Worm (Caenorhabditis elegans) whole organism, L4 larva: ENCODE data around the gene R07B7.6.

Experiments used
- F37D6.2 ChIP-seq: sonication (generic microtip); optimal IDR thresholded peaks from 2 replicates; lab custom pipeline; 2016; ENCODE audit warnings: mild to moderate bottlenecking, missing genetic modification characterization, missing compliant biosample characterization
- R02D3.7 ChIP-seq: fragments of 150-350 bp; sonication (generic microtip); optimal IDR thresholded peaks from 3 replicates; lab custom pipeline; 2014; ENCODE audit warnings: missing biosample characterization, missing genetic modification characterization
- Y48G9A.11 ChIP-seq: fragments of 200-800 bp; sonication (Bioruptor generic); IDR thresholded peaks from 2 replicates; pipeline ENCODE4 v1.3.6; 2022; ENCODE audit warnings: missing genetic modification reagents, missing genetic modification characterization, missing compliant biosample characterization
- Y5F2A.4 ChIP-seq: fragments of 200-800 bp; sonication (Bioruptor generic); optimal IDR thresholded peaks from 2 replicates; lab custom pipeline; 2018; ENCODE audit warnings: mild to moderate bottlenecking, missing genetic modification characterization, missing compliant biosample characterization
- Y75B8A.6 ChIP-seq: fragments of 200-800 bp; sonication (Bioruptor generic); IDR thresholded peaks from 2 replicates; pipeline ENCODE4 v1.3.6; 2022; ENCODE audit warnings: missing genetic modification reagents, missing genetic modification characterization, missing compliant biosample characterization
- ZK337.2 ChIP-seq: fragments of 200-800 bp; sonication (Bioruptor generic); IDR thresholded peaks from 2 replicates; pipeline ENCODE4 v1.3.6; 2022; ENCODE audit warnings: missing genetic modification reagents, missing genetic modification characterization, missing compliant biosample characterization
- ceh-44 ChIP-seq: fragments of 200-800 bp; sonication (Bioruptor generic); IDR thresholded peaks from 2 replicates; pipeline ENCODE4 v1.3.6; 2022; ENCODE audit warnings: missing genetic modification reagents, missing genetic modification characterization, missing compliant biosample characterization
- ceh-62 ChIP-seq: sonication (generic microtip); optimal IDR thresholded peaks from 2 replicates; lab custom pipeline; 2017; ENCODE audit warnings: missing biosample characterization, missing genetic modification characterization
- ceh-82 ChIP-seq: sonication (generic microtip); optimal IDR thresholded peaks from 2 replicates; lab custom pipeline; 2017; ENCODE audit warnings: missing biosample characterization, missing genetic modification characterization
- daf-8 ChIP-seq: fragments of 200-800 bp; sonication (Bioruptor generic); IDR thresholded peaks from 2 replicates; pipeline ENCODE4 v1.3.6; 2022; ENCODE audit warnings: missing genetic modification characterization, missing compliant biosample characterization
- dmd-6 ChIP-seq: fragments of 200-800 bp; sonication (Bioruptor generic); IDR thresholded peaks from 2 replicates; pipeline ENCODE4 v1.3.6; 2022; ENCODE audit warnings: missing genetic modification reagents, missing genetic modification characterization, missing compliant biosample characterization
- dmd-8 ChIP-seq: fragments of 200-800 bp; sonication (Bioruptor generic); IDR thresholded peaks from 2 replicates; pipeline ENCODE4 v1.3.6; 2022; ENCODE audit warnings: missing genetic modification characterization, missing compliant biosample characterization
- dve-1 ChIP-seq: sonication (generic microtip); optimal IDR thresholded peaks from 2 replicates; lab custom pipeline; 2017; ENCODE audit warnings: antibody characterized with exemption, mild to moderate bottlenecking, missing genetic modification characterization, missing compliant biosample characterization; ENCODE audit not compliant: insufficient read depth
- fos-1 ChIP-seq: fragments of 150-350 bp; optimal IDR thresholded peaks from 2 replicates; lab custom pipeline; 2014; ENCODE audit warnings: missing biosample characterization, missing genetic modification characterization
- hlh-30 ChIP-seq: sonication (generic microtip); optimal IDR thresholded peaks from 2 replicates; lab custom pipeline; 2017; ENCODE audit warnings: antibody characterized with exemption, mild to moderate bottlenecking, missing genetic modification characterization, missing compliant biosample characterization; ENCODE audit not compliant: insufficient read depth
- lim-7 ChIP-seq: fragments of 200-800 bp; sonication (Bioruptor generic); IDR thresholded peaks from 2 replicates; pipeline ENCODE4 v1.3.6; 2022; ENCODE audit warnings: missing genetic modification characterization, missing compliant biosample characterization
- lin-15B ChIP-seq: fragments of 150-350 bp; sonication (generic microtip); optimal IDR thresholded peaks from 3 replicates; lab custom pipeline; 2014; ENCODE audit warnings: missing biosample characterization, missing genetic modification characterization
- lin-29 ChIP-seq: fragments of 200-800 bp; sonication (Bioruptor generic); IDR thresholded peaks from 2 replicates; pipeline ENCODE4 v1.3.6; 2022; ENCODE audit warnings: missing genetic modification reagents, missing genetic modification characterization, missing compliant biosample characterization
- lsy-2 ChIP-seq, 2 experiments: fragments of 150-350 bp in 1 of 2; sonication (generic microtip) in 1 of 2; optimal IDR thresholded peaks; 2 replicates each; lab custom pipeline; 2014 to 2017; ENCODE audit warnings: missing biosample characterization in 2 of 2, missing genetic modification characterization in 2 of 2
- madf-5 ChIP-seq, 2 experiments: fragments of 200-800 bp; sonication (Bioruptor generic); IDR thresholded peaks; 2 replicates each; pipeline ENCODE4 v1.3.6; 2022; ENCODE audit warnings: missing compliant biosample characterization in 2 of 2, missing genetic modification characterization in 2 of 2
- mdl-1 ChIP-seq, 2 experiments: fragments of 150-350 bp in 1 of 2; sonication (generic microtip) in 1 of 2; optimal IDR thresholded peaks; 2 replicates each; lab custom pipeline; 2014 to 2017; ENCODE audit warnings: missing biosample characterization in 2 of 2, missing genetic modification characterization in 2 of 2
- mdt-29 ChIP-seq: fragments of 200-800 bp; sonication (Bioruptor generic); IDR thresholded peaks from 2 replicates; pipeline ENCODE4 v1.3.6; 2022; ENCODE audit warnings: missing genetic modification reagents, missing genetic modification characterization, missing compliant biosample characterization
- mep-1 ChIP-seq: fragments of 150-350 bp; sonication (generic microtip); optimal IDR thresholded peaks from 3 replicates; lab custom pipeline; 2014; ENCODE audit warnings: missing biosample characterization, missing genetic modification characterization
- mes-2 ChIP-seq: sonication (generic microtip); optimal IDR thresholded peaks from 2 replicates; lab custom pipeline; 2016; ENCODE audit warnings: missing genotype, mild to moderate bottlenecking, missing genetic modification characterization, missing compliant biosample characterization; ENCODE audit not compliant: poor library complexity, severe bottlenecking
- mxl-3 ChIP-seq: fragments of 200-800 bp; sonication (Bioruptor generic); optimal IDR thresholded peaks from 2 replicates; lab custom pipeline; 2018; ENCODE audit warnings: mild to moderate bottlenecking, missing genetic modification characterization, missing compliant biosample characterization
- nhr-11 ChIP-seq: fragments of 150-350 bp; optimal IDR thresholded peaks from 2 replicates; lab custom pipeline; 2014; ENCODE audit warnings: missing biosample characterization, missing genetic modification characterization
- nhr-237 ChIP-seq: sonication (generic microtip); optimal IDR thresholded peaks from 2 replicates; lab custom pipeline; 2017; ENCODE audit warnings: missing biosample characterization, missing genetic modification characterization
- nhr-25 ChIP-seq: sonication (generic microtip); optimal IDR thresholded peaks from 2 replicates; lab custom pipeline; 2017; ENCODE audit warnings: missing genetic modification characterization, mild to moderate bottlenecking, missing compliant biosample characterization, antibody characterized with exemption, moderate library complexity, borderline replicate concordance; ENCODE audit not compliant: insufficient read depth
- nhr-28 ChIP-seq: fragments of 150-350 bp; optimal IDR thresholded peaks from 2 replicates; lab custom pipeline; 2014; ENCODE audit warnings: missing biosample characterization, missing genetic modification characterization
- skn-1 ChIP-seq: fragments of 150-350 bp; optimal IDR thresholded peaks from 2 replicates; lab custom pipeline; 2014; ENCODE audit warnings: missing biosample characterization, missing genetic modification characterization
- spr-3 ChIP-seq: fragments of 200-800 bp; sonication (Bioruptor generic); optimal IDR thresholded peaks from 2 replicates; lab custom pipeline; 2018; ENCODE audit warnings: mild to moderate bottlenecking, missing genetic modification characterization, missing compliant biosample characterization
- tag-97 ChIP-seq: fragments of 200-800 bp; sonication (Bioruptor generic); IDR thresholded peaks from 2 replicates; pipeline ENCODE4 v1.3.6; 2022; ENCODE audit warnings: missing genetic modification characterization, missing compliant biosample characterization
- tra-1 ChIP-seq: fragments of 200-800 bp; sonication (Bioruptor generic); IDR thresholded peaks from 2 replicates; pipeline ENCODE4 v1.3.6; 2022; ENCODE audit warnings: missing genetic modification reagents, missing genetic modification characterization, missing compliant biosample characterization
- unc-130 ChIP-seq: sonication (generic microtip); optimal IDR thresholded peaks from 2 replicates; lab custom pipeline; 2016; ENCODE audit warnings: missing genetic modification reagents, missing genetic modification characterization, missing compliant biosample characterization
- zag-1 ChIP-seq: fragments of 150-350 bp; optimal IDR thresholded peaks from 2 replicates; lab custom pipeline; 2014; ENCODE audit warnings: missing biosample characterization, missing genetic modification characterization
- zfp-2 ChIP-seq: sonication (generic microtip); optimal IDR thresholded peaks from 2 replicates; lab custom pipeline; 2016; ENCODE audit warnings: mild to moderate bottlenecking, missing genetic modification characterization, missing compliant biosample characterization
- zip-11 ChIP-seq: fragments of 200-800 bp; sonication (Bioruptor generic); IDR thresholded peaks from 2 replicates; pipeline ENCODE4 v1.3.6; 2022; ENCODE audit warnings: missing genetic modification characterization, missing compliant biosample characterization
- zip-2 ChIP-seq: fragments of 150-350 bp; optimal IDR thresholded peaks from 2 replicates; lab custom pipeline; 2014; ENCODE audit warnings: missing biosample characterization, missing genetic modification characterization

The R07B7.6 gene

DNA sequence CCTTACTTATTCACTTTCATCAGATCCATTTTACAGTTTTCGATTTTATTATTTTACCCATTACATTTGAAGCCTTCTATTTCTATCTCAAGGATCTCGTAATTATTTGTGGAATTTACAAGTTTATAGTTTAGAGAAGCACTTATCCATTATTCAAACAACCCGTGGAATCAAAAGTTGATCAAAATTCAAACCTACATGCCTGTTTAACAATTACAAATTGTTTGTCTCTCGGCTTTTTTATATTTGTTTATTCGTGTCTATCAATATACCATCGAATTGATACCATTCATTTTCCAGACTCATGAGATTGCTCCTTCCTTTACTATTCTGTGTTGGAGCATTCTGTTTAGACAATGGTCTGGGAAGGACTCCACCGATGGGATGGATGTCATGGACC lies 12.1 kb upstream of the R07B7.6 start, which contains the start of gene gana-1:
Gene gana-1, plus strand, starts transcription at position 301 of the 400 bp plus-strand sequence.
- no peak for TF ChIP-seq zip-2 (tag; lab: Kevin White, UChicago)
- TF ChIP-seq madf-5 (GFP tag; IDR thresholded peaks at IDR 0.05; lab: Robert Waterston, UW) = no peak
- TF ChIP-seq mdt-29 (GFP tag; lab: Robert Waterston, UW) = no peak
- no peak for TF ChIP-seq fos-1 (tag; lab: Kevin White, UChicago)
- no peak for TF ChIP-seq nhr-11
- TF ChIP-seq unc-130 = no peak

DNA sequence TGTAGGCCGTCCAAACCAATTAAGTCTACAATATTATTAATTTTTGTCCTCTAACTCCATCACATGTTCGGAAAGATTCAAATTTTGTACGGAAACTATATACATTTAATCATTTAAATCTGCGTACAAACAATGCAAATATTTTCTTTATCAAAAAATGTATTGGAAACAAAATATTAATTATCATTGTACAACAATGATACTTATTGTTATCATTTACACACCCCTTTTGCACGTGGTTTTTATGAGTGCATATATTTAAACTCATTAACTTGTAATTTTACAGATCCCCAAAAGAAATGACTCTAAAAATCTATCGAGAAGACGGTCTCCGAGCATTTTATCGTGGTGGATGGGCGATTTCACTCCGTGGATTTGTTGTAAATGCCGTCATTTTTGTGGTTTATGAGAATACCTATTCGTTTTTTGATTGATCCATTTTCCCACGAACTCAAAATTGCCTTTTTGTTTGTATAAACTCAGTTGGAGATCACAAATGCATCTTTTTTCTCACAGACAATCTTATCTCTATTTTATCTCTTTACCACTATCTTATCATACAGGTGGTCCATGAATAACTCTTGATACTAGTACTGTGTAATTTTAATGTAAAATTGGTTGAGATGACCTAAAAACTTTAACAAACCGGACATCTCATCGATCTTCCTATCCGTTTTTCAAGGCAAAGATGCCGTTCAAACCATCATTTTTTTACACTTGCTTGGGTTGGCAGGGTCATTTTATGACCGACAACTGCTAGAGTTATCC lies 11.3 kb upstream of the R07B7.6 start:
- no peak for TF ChIP-seq lsy-2 (tag; optimal IDR thresholded peaks at IDR 0.05; lab: Kevin White, UChicago)
- TF ChIP-seq ceh-62 (tag; lab: Kevin White, UChicago) = no peak
- no peak for TF ChIP-seq nhr-25
- no peak for TF ChIP-seq Y5F2A.4
- TF ChIP-seq nhr-237 (tag; lab: Kevin White, UChicago) = no peak
- TF ChIP-seq zfp-2 (tag; lab: Kevin White, UChicago) = no peak
- TF ChIP-seq fos-1 (tag; lab: Kevin White, UChicago) = no peak
- TF ChIP-seq ZK337.2 (GFP tag; lab: Robert Waterston, UW) = no peak
- no peak for TF ChIP-seq zip-2 (tag; lab: Kevin White, UChicago)
- TF ChIP-seq daf-8 (GFP tag; lab: Robert Waterston, UW) = no peak
- TF ChIP-seq nhr-28 (tag; lab: Kevin White, UChicago) = no peak
- TF ChIP-seq lin-29 = no peak
- TF ChIP-seq spr-3 (GFP tag; lab: Kevin White, UChicago) = no peak
- TF ChIP-seq zag-1 (tag; lab: Kevin White, UChicago) = no peak
- TF ChIP-seq hlh-30 (tag; lab: Kevin White, UChicago) = no peak
- no peak for TF ChIP-seq ceh-82
- no peak for TF ChIP-seq F37D6.2
- TF ChIP-seq, all 104 proteins: peak for 0

DNA sequence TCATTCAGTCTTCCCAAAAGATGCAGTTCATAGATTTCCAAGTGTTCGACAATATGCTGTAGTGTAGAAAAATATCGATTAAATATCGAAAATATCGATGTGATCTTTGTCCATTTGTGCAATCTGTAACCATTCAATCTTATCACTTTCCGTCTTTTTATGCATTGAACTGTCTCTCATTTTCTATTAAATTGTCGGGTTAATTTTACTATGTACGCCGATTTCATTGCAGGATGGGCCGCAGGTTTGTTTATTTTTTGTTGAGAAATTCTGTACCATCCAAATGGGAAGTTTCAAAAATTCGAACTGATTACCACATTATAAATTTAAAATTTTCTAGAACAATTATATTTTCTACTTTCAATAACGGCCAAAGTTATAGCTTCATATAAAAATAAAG lies 9.4 kb upstream of the R07B7.6 start, which contains the start of gene R07B7.8:
Gene R07B7.8, minus strand, starts transcription at position 101 of the 400 bp plus-strand sequence.
- peak; percentile 25; the same call in 1 of the 2 replicates for TF ChIP-seq dmd-6 (GFP tag; lab: Robert Waterston, UW)
- no peak for TF ChIP-seq lim-7

DNA sequence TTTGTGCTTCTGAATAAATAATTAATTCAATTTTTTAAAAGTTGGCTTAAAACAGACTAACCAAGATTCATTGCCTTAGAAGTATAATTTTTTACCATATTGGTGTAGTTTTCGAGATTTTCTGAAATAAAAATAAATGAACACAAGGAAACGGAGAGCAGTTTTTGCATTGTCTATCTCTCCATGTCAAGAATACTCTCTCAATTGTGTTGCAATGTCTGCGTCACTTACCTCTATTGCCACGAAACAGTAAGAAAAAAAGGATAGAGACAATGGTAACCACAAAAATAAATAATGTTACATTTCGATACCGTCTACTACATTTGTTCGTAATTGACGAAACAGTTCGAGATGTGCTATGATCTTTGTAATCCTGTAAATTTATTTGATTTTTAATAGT lies 8.1 kb upstream of the R07B7.6 start, which contains the start of gene R07B7.10:
Gene R07B7.10, plus strand, starts transcription at position 285 of the 400 bp plus-strand sequence.
- no peak for TF ChIP-seq mdl-1 (tag; optimal IDR thresholded peaks at IDR 0.05; lab: Kevin White, UChicago)
- TF ChIP-seq lim-7 = no peak
- TF ChIP-seq dve-1 = peak; percentile 14
- TF ChIP-seq lin-15B (tag; lab: Kevin White, UChicago) = no peak
- no peak for TF ChIP-seq mep-1 (tag; lab: Kevin White, UChicago)
- TF ChIP-seq nhr-28 (tag; lab: Kevin White, UChicago) = peak; percentile 18
- TF ChIP-seq zip-2 (tag; lab: Kevin White, UChicago) = no peak

DNA sequence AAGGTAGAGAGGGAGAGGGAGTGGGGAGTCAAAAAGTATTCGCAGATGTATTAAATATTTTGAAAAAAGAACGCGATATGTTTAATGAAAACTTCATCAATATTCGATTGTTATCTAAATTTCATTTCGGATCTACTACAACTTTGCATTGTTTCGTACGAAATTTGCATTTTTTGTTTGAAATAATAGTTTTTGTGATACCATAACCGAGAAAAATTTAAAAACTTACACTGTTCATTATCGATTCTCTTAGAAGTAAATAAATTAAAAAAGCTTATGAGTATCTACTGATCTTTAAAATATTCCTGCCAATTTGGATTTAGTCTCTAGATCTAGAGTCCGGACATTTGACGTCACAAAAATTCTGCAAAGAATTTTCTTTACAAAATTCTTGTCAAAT lies 5.5 kb upstream of the R07B7.6 start, which contains the start of gene R07B7.9:
Gene R07B7.9, minus strand, starts transcription at position 101 of the 400 bp plus-strand sequence.
- no peak for TF ChIP-seq lsy-2 (tag; optimal IDR thresholded peaks at IDR 0.05; lab: Kevin White, UChicago)
- no peak for TF ChIP-seq skn-1 (tag; lab: Kevin White, UChicago)
- no peak for TF ChIP-seq mxl-3
- no peak for TF ChIP-seq dve-1
- TF ChIP-seq zag-1 (tag; lab: Kevin White, UChicago) = no peak
- no peak for TF ChIP-seq Y75B8A.6 (GFP tag; lab: Robert Waterston, UW)
- no peak for TF ChIP-seq mes-2
- TF ChIP-seq tag-97 (GFP tag; lab: Robert Waterston, UW) = no peak
- no peak for TF ChIP-seq Y48G9A.11 (GFP tag; lab: Robert Waterston, UW)
- TF ChIP-seq zip-11 (GFP tag; lab: Robert Waterston, UW) = no peak
- no peak for TF ChIP-seq R02D3.7 (tag; lab: Kevin White, UChicago)
- no peak for TF ChIP-seq daf-8 (GFP tag; lab: Robert Waterston, UW)
- no peak for TF ChIP-seq tra-1 (GFP tag; lab: Robert Waterston, UW)
- no peak for TF ChIP-seq nhr-25
- no peak for TF ChIP-seq ceh-44 (GFP tag; lab: Robert Waterston, UW)
- no peak for TF ChIP-seq nhr-11
- no peak for TF ChIP-seq dmd-8
